Fruit fly (Drosophila melanogaster): ENCODE measurements around the gene rg.

Gene rg

dm6 chrX:5143810-5144209, 58.3 kb downstream of the rg start (continued):
- TF ChIP-seq exex (tag; optimal IDR thresholded peaks at IDR 0.05) (no peak), vvl (GFP tag; IDR thresholded peaks at IDR 0.05) (peak; percentile 50; the same call in 1 of the 2 replicates), pros (GFP tag; optimal IDR thresholded peaks at IDR 0.05) (no peak), CG15269 (tag; optimal IDR thresholded peaks at IDR 0.05) (peak; percentile 9), Fer1 (GFP tag; optimal IDR thresholded peaks at IDR 0.05) (peak; percentile 34), Xrp1 (GFP tag; IDR thresholded peaks at IDR 0.05) (peak; percentile 63), crc (GFP tag; optimal IDR thresholded peaks at IDR 0.05) (no peak), tin (GFP tag; optimal IDR thresholded peaks at IDR 0.05) (peak; percentile 18), Nf-YB (GFP tag; optimal IDR thresholded peaks at IDR 0.05) (no peak), az2 (GFP tag; optimal IDR thresholded peaks at IDR 0.05) (peak; percentile 14), zfh1 (GFP tag; IDR thresholded peaks at IDR 0.05) (peak; percentile 57; the same call in 2 of the 3 replicates), dysf (GFP tag; IDR thresholded peaks at IDR 0.05) (peak; percentile 58; the same call in 2 of the 3 replicates), sisA (GFP tag; IDR thresholded peaks at IDR 0.05) (peak; percentile 59), lmd (GFP tag; IDR thresholded peaks at IDR 0.05) (peak; percentile 46), gem (tag; optimal IDR thresholded peaks at IDR 0.05) (peak; percentile 43), caup (GFP tag; optimal IDR thresholded peaks at IDR 0.05; ENCODE audit: severe bottlenecking) (peak; percentile 5), ac (GFP tag; optimal IDR thresholded peaks at IDR 0.05) (no peak), Sox102F (GFP tag; optimal IDR thresholded peaks at IDR 0.05) (peak; percentile 21), sens-2 (GFP tag; IDR thresholded peaks at IDR 0.05) (no peak), CG18476 (GFP tag; optimal IDR thresholded peaks at IDR 0.05) (peak; percentile 18), CG11695 (GFP tag; IDR thresholded peaks at IDR 0.05) (0 out of 3 replicates have a peak, but pooled peaks have one; percentile 12), nerfin-1 (tag; optimal IDR thresholded peaks at IDR 0.05) (peak; percentile 8), CG8924 (tag; optimal IDR thresholded peaks at IDR 0.05) (peak; percentile 14), Gug (GFP tag; IDR thresholded peaks at IDR 0.05) (peak; percentile 24; the same call in 1 of the 4 replicates), Bdp1 (GFP tag; optimal IDR thresholded peaks at IDR 0.05) (no peak), CG17385 (GFP tag; optimal IDR thresholded peaks at IDR 0.05) (peak; percentile 19), CG1603 (tag; optimal IDR thresholded peaks at IDR 0.05) (peak; percentile 51), CG10366 (GFP tag; IDR thresholded peaks at IDR 0.05) (peak; percentile 41), bsh (GFP tag; optimal IDR thresholded peaks at IDR 0.05) (peak in 1 of 2 experiments; percentile 47), row (GFP tag; IDR thresholded peaks at IDR 0.05) (peak; percentile 66), PHDP (tag; optimal IDR thresholded peaks at IDR 0.05) (peak; percentile 21), sens (GFP tag) (peak; percentile 76), CG10431 (GFP tag; optimal IDR thresholded peaks at IDR 0.05) (peak; percentile 31), CG15514 (GFP tag; optimal IDR thresholded peaks at IDR 0.05) (peak; percentile 14), gsb (GFP tag; IDR thresholded peaks at IDR 0.05) (no peak), chm (GFP tag; IDR thresholded peaks at IDR 0.05) (peak; percentile 40; the same call in 1 of the 2 replicates), CG11247 (GFP tag; IDR thresholded peaks at IDR 0.05) (0 out of 2 replicates have a peak, but pooled peaks have one; percentile 41), ttk (GFP tag; IDR thresholded peaks at IDR 0.05) (peak; percentile 43; the same call in 1 of the 2 replicates), Hand (GFP tag; optimal IDR thresholded peaks at IDR 0.05) (no peak), CG9727 (GFP tag; optimal IDR thresholded peaks at IDR 0.05) (peak; percentile 19), Antp (GFP tag; optimal IDR thresholded peaks at IDR 0.05) (peak; percentile 19), CG3726 (GFP tag; IDR thresholded peaks at IDR 0.05) (no peak), Ada2b (GFP tag; IDR thresholded peaks at IDR 0.05) (peak; percentile 13; the same call in 1 of the 2 replicates), CG13624 (GFP tag; optimal IDR thresholded peaks at IDR 0.05) (no peak), Dref (GFP tag; IDR thresholded peaks at IDR 0.05) (no peak), ci (GFP tag; IDR thresholded peaks at IDR 0.05) (peak; percentile 71; the same call in 2 of the 3 replicates), CG18262 (tag; optimal IDR thresholded peaks at IDR 0.05) (peak; percentile 21), CG13424 (tag; optimal IDR thresholded peaks at IDR 0.05) (peak; percentile 23), fd96Cb (tag; optimal IDR thresholded peaks at IDR 0.05) (peak; percentile 27), ken (GFP tag; IDR thresholded peaks at IDR 0.05) (0 out of 3 replicates have a peak, but pooled peaks have one; percentile 53), mam (GFP tag; optimal IDR thresholded peaks at IDR 0.05) (peak; percentile 3)

Data from whole organism, embryonic.